Fruit fly (Drosophila melanogaster): ENCODE data around the gene CG32651.

DNA sequence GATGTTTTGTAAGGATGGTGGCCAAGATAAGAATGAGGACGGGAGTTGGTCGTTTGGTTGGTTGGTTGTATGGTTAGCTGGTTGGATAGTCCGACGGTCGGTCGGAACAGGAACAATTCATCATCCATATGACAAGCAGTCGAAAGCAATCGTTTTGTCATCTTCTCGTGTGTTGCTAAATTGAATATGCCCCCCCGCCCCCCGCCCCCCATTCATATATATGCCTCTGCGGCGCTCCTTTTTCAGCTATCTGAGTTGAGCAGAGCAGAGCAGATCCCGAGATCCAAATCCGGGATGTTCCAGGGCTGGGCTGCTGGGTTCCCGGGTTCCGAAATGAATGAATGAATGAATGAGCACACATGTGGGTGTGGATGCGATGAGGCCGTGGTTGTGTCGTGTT is 52.2 kb downstream of the CG32651 start:
- no peak for TF ChIP-seq CTCF (optimal IDR thresholded peaks at IDR 0.05)
- no peak for TF ChIP-seq CG8478 (optimal IDR thresholded peaks at IDR 0.05)
